Fruit fly (Drosophila melanogaster) whole organism, embryonic: ENCODE data around the gene CG14646.
A peak's percentile ranks its signal among the peaks of the same experiment; 100 is the strongest.

Source experiments
- CG11504 ChIP-seq: fragments of 200-800 bp; sonication (Bioruptor generic); optimal IDR thresholded peaks from 3 replicates; lab custom pipeline; 2019; ENCODE audit warnings: missing biosample characterization, mild to moderate bottlenecking, missing genetic modification characterization, moderate library complexity
- CG11560 ChIP-seq: fragments of 200-800 bp; sonication (Bioruptor generic); IDR thresholded peaks from 3 replicates; pipeline ENCODE4 v1.3.6; 2022; ENCODE audit warnings: missing biosample characterization, missing genetic modification characterization
- CG11695 ChIP-seq: fragments of 200-800 bp; sonication (Bioruptor generic); IDR thresholded peaks from 3 replicates; pipeline ENCODE4 v1.3.6; 2022; ENCODE audit warnings: missing biosample characterization, missing genetic modification characterization
- CG12744 ChIP-seq: fragments of 200-800 bp; sonication (Bioruptor generic); optimal IDR thresholded peaks from 2 replicates; lab custom pipeline; 2016; ENCODE audit warnings: missing biosample characterization, missing genetic modification characterization
- CG17328 ChIP-seq: fragments of 200-800 bp; sonication (Bioruptor generic); IDR thresholded peaks from 2 replicates; pipeline ENCODE4 v1.3.6; 2022; ENCODE audit warnings: missing biosample characterization, missing genetic modification characterization
- CG17612 ChIP-seq: fragments of 200-800 bp; sonication (Bioruptor generic); IDR thresholded peaks from 2 replicates; pipeline ENCODE4 v1.3.6; 2022; ENCODE audit warnings: missing biosample characterization, missing genetic modification characterization
- CG2116 ChIP-seq: fragments of 200-800 bp; sonication (Bioruptor generic); optimal IDR thresholded peaks from 3 replicates; lab custom pipeline; 2018; ENCODE audit warnings: missing biosample characterization, mild to moderate bottlenecking, missing genetic modification characterization
- CG2889 ChIP-seq: fragments of 200-800 bp; sonication (Bioruptor generic); IDR thresholded peaks from 3 replicates; pipeline ENCODE4 v1.3.6; 2022; ENCODE audit warnings: missing biosample characterization, missing genetic modification characterization
- CG31388 ChIP-seq: fragments of 200-800 bp; sonication (Bioruptor generic); optimal IDR thresholded peaks from 2 replicates; lab custom pipeline; 2016; ENCODE audit warnings: missing biosample characterization, missing genetic modification characterization
- CG3847 ChIP-seq: fragments of 200-800 bp; sonication (Bioruptor generic); IDR thresholded peaks from 2 replicates; pipeline ENCODE4 v1.3.6; 2022; ENCODE audit warnings: missing biosample characterization, missing genetic modification characterization
- CG4424 ChIP-seq: fragments of 200-800 bp; sonication (Bioruptor generic); optimal IDR thresholded peaks from 3 replicates; lab custom pipeline; 2016; ENCODE audit warnings: missing biosample characterization, missing genetic modification characterization
- CG5180 ChIP-seq: fragments of 200-800 bp; sonication (Bioruptor generic); optimal IDR thresholded peaks from 3 replicates; lab custom pipeline; 2017; ENCODE audit warnings: missing biosample characterization, missing genetic modification characterization, mild to moderate bottlenecking, moderate library complexity, missing genetic modification reagents
- CG7745 ChIP-seq: fragments of 200-800 bp; sonication (Bioruptor generic); optimal IDR thresholded peaks from 2 replicates; lab custom pipeline; 2018; ENCODE audit warnings: missing biosample characterization, mild to moderate bottlenecking, missing genetic modification characterization, moderate library complexity
- CG8359 ChIP-seq: fragments of 200-800 bp; sonication (Bioruptor generic); optimal IDR thresholded peaks from 2 replicates; lab custom pipeline; 2017; ENCODE audit warnings: missing biosample characterization, mild to moderate bottlenecking, missing genetic modification characterization, borderline replicate concordance
- CG9437 ChIP-seq: fragments of 200-800 bp; sonication (Bioruptor generic); optimal IDR thresholded peaks from 2 replicates; lab custom pipeline; 2018; ENCODE audit warnings: missing biosample characterization, mild to moderate bottlenecking, missing genetic modification characterization
- Camta ChIP-seq: fragments of 200-800 bp; sonication (Bioruptor generic); optimal IDR thresholded peaks from 2 replicates; lab custom pipeline; 2016; ENCODE audit warnings: missing biosample characterization, missing genetic modification characterization
- Fer3 ChIP-seq: fragments of 200-800 bp; sonication (Bioruptor generic); optimal IDR thresholded peaks from 2 replicates; lab custom pipeline; 2018; ENCODE audit warnings: missing biosample characterization, mild to moderate bottlenecking, missing genetic modification characterization, moderate library complexity
- HmgZ ChIP-seq: fragments of 200-800 bp; sonication (Bioruptor generic); optimal IDR thresholded peaks from 2 replicates; lab custom pipeline; 2018; ENCODE audit warnings: missing biosample characterization, mild to moderate bottlenecking, missing genetic modification characterization
- Hr3 ChIP-seq: fragments of 200-800 bp; sonication (Bioruptor generic); optimal IDR thresholded peaks from 3 replicates; lab custom pipeline; 2016; ENCODE audit warnings: missing biosample characterization, missing genetic modification characterization
- Hr39 ChIP-seq: fragments of >200 bp; optimal IDR thresholded peaks from 2 replicates; lab custom pipeline; 2017
- Lpt ChIP-seq: fragments of >200 bp; optimal IDR thresholded peaks from 2 replicates; lab custom pipeline; 2018; ENCODE audit warnings: missing biosample characterization, missing genetic modification characterization
- MBD-R2 ChIP-seq: fragments of 200-800 bp; sonication (Bioruptor generic); IDR thresholded peaks from 2 replicates; pipeline ENCODE4 v1.3.6; 2022; ENCODE audit warnings: missing biosample characterization, missing genetic modification characterization
- Nf-YC ChIP-seq: fragments of 200-800 bp; optimal IDR thresholded peaks from 3 replicates; lab custom pipeline; 2019; ENCODE audit warnings: missing biosample characterization, mild to moderate bottlenecking, missing genetic modification characterization, moderate library complexity
- Pdp1 ChIP-seq, 2 experiments: fragments of 200-800 bp; sonication (Bioruptor generic); optimal IDR thresholded peaks; 3 replicates each; lab custom pipeline; 2016; ENCODE audit warnings: missing biosample characterization in 2 of 2, missing genetic modification characterization in 2 of 2, mild to moderate bottlenecking in 1 of 2, moderate library complexity in 1 of 2
- Sox102F ChIP-seq: fragments of 200-800 bp; sonication (Bioruptor generic); optimal IDR thresholded peaks from 2 replicates; lab custom pipeline; 2018; ENCODE audit warnings: missing biosample characterization, mild to moderate bottlenecking, missing genetic modification characterization, moderate library complexity
- Ssrp ChIP-seq: fragments of 200-800 bp; sonication (Bioruptor generic); optimal IDR thresholded peaks from 2 replicates; lab custom pipeline; 2018; ENCODE audit warnings: missing biosample characterization, mild to moderate bottlenecking, missing genetic modification characterization, moderate library complexity
- Tbp ChIP-seq: fragments of >200 bp; optimal IDR thresholded peaks from 2 replicates; lab custom pipeline; 2018; ENCODE audit warnings: missing biosample characterization, missing genetic modification characterization
- ara ChIP-seq: fragments of 200-800 bp; sonication (Bioruptor generic); IDR thresholded peaks from 2 replicates; pipeline ENCODE4 v1.3.6; 2022; ENCODE audit warnings: missing biosample characterization, missing genetic modification characterization
- ci ChIP-seq: fragments of 200-800 bp; sonication (Bioruptor generic); IDR thresholded peaks from 3 replicates; pipeline ENCODE4 v1.3.6; 2022; ENCODE audit warnings: missing biosample characterization, missing genetic modification characterization
- danr ChIP-seq: fragments of 200-800 bp; sonication (Bioruptor generic); IDR thresholded peaks from 2 replicates; pipeline ENCODE4 v1.3.6; 2022; ENCODE audit warnings: missing biosample characterization, missing genetic modification characterization
- dpn ChIP-seq, 2 experiments: fragments of 200-800 bp; sonication (Bioruptor generic); optimal IDR thresholded peaks; 3 replicates each; lab custom pipeline; 2016; ENCODE audit warnings: missing biosample characterization in 2 of 2, missing genetic modification characterization in 2 of 2
- dysf ChIP-seq: fragments of 200-800 bp; sonication (Bioruptor generic); IDR thresholded peaks from 3 replicates; pipeline ENCODE4 v1.3.6; 2022; ENCODE audit warnings: missing biosample characterization, missing genetic modification characterization
- en ChIP-seq: fragments of 200-800 bp; sonication (Bioruptor generic); optimal IDR thresholded peaks from 2 replicates; lab custom pipeline; 2016; ENCODE audit warnings: missing biosample characterization, missing genetic modification characterization
- fd102C ChIP-seq: fragments of 200-800 bp; sonication (Bioruptor generic); optimal IDR thresholded peaks from 2 replicates; lab custom pipeline; 2018; ENCODE audit warnings: missing biosample characterization, mild to moderate bottlenecking, missing genetic modification characterization, moderate library complexity
- gt ChIP-seq: fragments of 200-800 bp; sonication (Bioruptor generic); IDR thresholded peaks from 2 replicates; pipeline ENCODE4 v1.3.6; 2022; ENCODE audit warnings: missing biosample characterization, missing genetic modification characterization
- h ChIP-seq: fragments of >200 bp; optimal IDR thresholded peaks from 2 replicates; lab custom pipeline; 2017
- hth ChIP-seq: fragments of >200 bp; optimal IDR thresholded peaks from 2 replicates; lab custom pipeline; 2017; ENCODE audit warnings: inconsistent platforms
- ind ChIP-seq: fragments of 200-800 bp; sonication (Bioruptor generic); optimal IDR thresholded peaks from 3 replicates; lab custom pipeline; 2016; ENCODE audit warnings: missing biosample characterization, missing genetic modification characterization
- kni ChIP-seq: fragments of 200-800 bp; sonication (Bioruptor generic); optimal IDR thresholded peaks from 3 replicates; lab custom pipeline; 2017; ENCODE audit warnings: mild to moderate bottlenecking, missing biosample characterization, missing genetic modification reagents, missing genetic modification characterization
- lbe ChIP-seq: fragments of 200-800 bp; sonication (Bioruptor generic); optimal IDR thresholded peaks from 2 replicates; lab custom pipeline; 2016; ENCODE audit warnings: missing biosample characterization, mild to moderate bottlenecking, missing genetic modification characterization
- ro ChIP-seq: fragments of 200-800 bp; sonication (Bioruptor generic); IDR thresholded peaks from 2 replicates; pipeline ENCODE4 v1.3.6; 2022; ENCODE audit warnings: missing biosample characterization, missing genetic modification characterization
- seq ChIP-seq: fragments of 200-800 bp; sonication (Bioruptor generic); IDR thresholded peaks from 2 replicates; pipeline ENCODE4 v1.3.6; 2022; ENCODE audit warnings: missing biosample characterization, missing genetic modification characterization
- slp2 ChIP-seq: fragments of 200-800 bp; sonication (Bioruptor generic); optimal IDR thresholded peaks from 2 replicates; lab custom pipeline; 2016; ENCODE audit warnings: missing biosample characterization, missing genetic modification characterization
- sr ChIP-seq: fragments of 200-800 bp; sonication (Bioruptor generic); IDR thresholded peaks from 3 replicates; pipeline ENCODE4 v1.3.6; 2022; ENCODE audit warnings: missing biosample characterization, missing genetic modification characterization
- tap ChIP-seq: fragments of 200-800 bp; optimal IDR thresholded peaks from 3 replicates; lab custom pipeline; 2019; ENCODE audit warnings: missing biosample characterization, mild to moderate bottlenecking, missing genetic modification characterization, moderate library complexity
- tio ChIP-seq: fragments of 200-800 bp; sonication (Bioruptor generic); optimal IDR thresholded peaks from 2 replicates; lab custom pipeline; 2017; ENCODE audit warnings: missing biosample characterization, missing genetic modification characterization, inconsistent platforms
- toy ChIP-seq: fragments of 200-800 bp; sonication (Bioruptor generic); IDR thresholded peaks from 2 replicates; pipeline ENCODE4 v1.3.6; 2022; ENCODE audit warnings: missing biosample characterization, missing genetic modification characterization
- twi ChIP-seq: fragments of 200-800 bp; optimal IDR thresholded peaks from 2 replicates; lab custom pipeline; 2019; ENCODE audit warnings: missing biosample characterization, mild to moderate bottlenecking, missing genetic modification characterization, moderate library complexity
- unc-4 ChIP-seq: fragments of 200-800 bp; sonication (Bioruptor generic); IDR thresholded peaks from 2 replicates; pipeline ENCODE4 v1.3.6; 2022; ENCODE audit warnings: missing biosample characterization, missing genetic modification characterization; ENCODE audit not compliant: partially characterized antibody
- zen2 ChIP-seq: fragments of 200-800 bp; sonication (Bioruptor generic); IDR thresholded peaks from 3 replicates; pipeline ENCODE4 v1.3.6; 2022; ENCODE audit warnings: missing biosample characterization, missing genetic modification characterization; ENCODE audit not compliant: partially characterized antibody

CG14646 gene

DNA sequence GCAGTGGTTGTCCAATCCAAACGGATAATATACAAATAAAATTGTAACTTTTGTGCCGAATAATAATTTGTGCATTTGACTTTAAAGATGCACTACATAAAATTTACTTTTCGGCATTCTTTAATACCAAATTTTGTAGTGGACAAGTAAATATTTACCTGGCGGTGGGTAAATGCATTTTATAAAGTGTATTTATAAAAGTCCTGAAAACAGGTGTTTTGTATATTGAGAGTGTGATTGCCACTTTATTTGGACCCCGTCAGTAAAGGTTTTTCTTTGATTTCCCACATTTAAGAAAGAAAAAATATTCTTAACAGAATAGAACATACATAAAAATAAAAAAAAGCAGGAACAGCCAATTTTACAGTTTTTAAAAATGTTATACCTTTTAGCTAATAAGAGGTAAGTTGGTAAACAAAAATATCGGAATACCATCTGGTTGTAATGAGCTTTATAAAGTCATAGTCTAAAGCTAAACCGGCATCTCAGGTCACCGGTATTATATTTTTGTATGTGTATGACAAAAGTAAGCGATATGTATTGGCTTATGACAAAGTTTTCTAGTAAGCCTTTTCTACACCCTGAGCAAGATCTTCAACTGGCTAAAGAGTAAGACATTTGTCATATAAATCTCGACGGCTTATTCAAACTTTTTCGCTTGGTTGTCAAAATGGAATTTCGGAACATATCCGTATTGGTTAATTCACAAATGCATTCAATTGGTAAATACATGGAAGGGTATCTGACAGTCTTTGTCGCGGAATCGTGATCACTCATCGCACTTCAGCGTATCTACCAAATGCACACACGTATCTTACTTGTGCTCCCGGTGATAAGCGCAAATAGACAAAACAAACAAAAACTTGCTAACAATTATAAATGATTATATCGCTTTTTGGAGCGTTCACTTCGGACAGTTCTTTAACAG, 4.8 kb downstream of the CG14646 start (continued):
- TF ChIP-seq CG11695 (GFP tag; lab: Robert Waterston, UW) = peak; percentile 91
- peak; percentile 92 for TF ChIP-seq HmgZ
- TF ChIP-seq CG2116 (GFP tag; lab: Kevin White, UChicago) = peak; percentile 34
- TF ChIP-seq CG8359 (GFP tag; lab: Kevin White, UChicago) = peak; percentile 65
- peak; percentile 73 for TF ChIP-seq en (GFP tag; lab: Kevin White, UChicago)
- TF ChIP-seq CG17612 (GFP tag; lab: Robert Waterston, UW) = peak; percentile 48; the same call in 1 of the 2 replicates
- TF ChIP-seq CG7745 = no peak
- TF ChIP-seq MBD-R2 (GFP tag; lab: Robert Waterston, UW) = peak; percentile 57; the same call in 1 of the 2 replicates
- no peak for TF ChIP-seq zen2 (GFP tag; lab: Robert Waterston, UW)
- peak; percentile 76 for TF ChIP-seq Ssrp (tag; lab: Kevin White, UChicago)
- TF ChIP-seq lbe (GFP tag; lab: Kevin White, UChicago) = peak; percentile 91
- no peak for TF ChIP-seq Lpt
- TF ChIP-seq CG12744 (GFP tag; lab: Kevin White, UChicago) = peak; percentile 78
- peak; percentile 70 for TF ChIP-seq CG3847 (GFP tag; lab: Robert Waterston, UW)
- peak; percentile 64 for TF ChIP-seq Nf-YC (tag; lab: Kevin White, UChicago)
- no peak for TF ChIP-seq fd102C
- TF ChIP-seq CG2889 = peak; percentile 77; the same call in 2 of the 3 replicates
- peak; percentile 79 for TF ChIP-seq Camta (GFP tag; lab: Kevin White, UChicago)
- TF ChIP-seq Tbp (GFP tag; lab: Kevin White, UChicago) = no peak
- peak; percentile 77 for TF ChIP-seq CG4424
- TF ChIP-seq hth (lab: Kevin White, UChicago) = no peak
- TF ChIP-seq kni = peak; percentile 8
- TF ChIP-seq Sox102F (GFP tag; lab: Kevin White, UChicago) = peak; percentile 93
- peak; percentile 63 for TF ChIP-seq tio (GFP tag; lab: Kevin White, UChicago)
- TF ChIP-seq CG31388 (GFP tag; lab: Kevin White, UChicago) = peak; percentile 74
- no peak for TF ChIP-seq unc-4 (GFP tag; lab: Robert Waterston, UW)
- TF ChIP-seq tap (tag; lab: Kevin White, UChicago) = peak; percentile 85
- no peak for TF ChIP-seq toy (GFP tag; lab: Robert Waterston, UW)
- peak; percentile 74 for TF ChIP-seq ro (GFP tag; lab: Robert Waterston, UW)
- TF ChIP-seq ind = peak; percentile 91
- peak; percentile 87 to 88 for TF ChIP-seq Pdp1 (GFP tag; optimal IDR thresholded peaks at IDR 0.05; lab: Kevin White, UChicago)
- peak; percentile 58; the same call in 1 of the 3 replicates for TF ChIP-seq CG11560 (tag; lab: Robert Waterston, UW)
- TF ChIP-seq danr (GFP tag; lab: Robert Waterston, UW) = peak; percentile 67
- TF ChIP-seq gt (GFP tag; lab: Robert Waterston, UW) = peak; percentile 70
- peak; percentile 76 for TF ChIP-seq Hr3
- TF ChIP-seq ara (GFP tag; lab: Robert Waterston, UW) = peak; percentile 76; the same call in 1 of the 2 replicates
- peak; percentile 86 to 91 for TF ChIP-seq dpn (GFP tag; optimal IDR thresholded peaks at IDR 0.05; lab: Kevin White, UChicago)
- TF ChIP-seq ci = peak; percentile 93
- TF ChIP-seq h (lab: Kevin White, UChicago) = no peak
- peak; percentile 58; the same call in 1 of the 3 replicates for TF ChIP-seq sr (GFP tag; lab: Robert Waterston, UW)
- TF ChIP-seq Fer3 = peak; percentile 88
- no peak for TF ChIP-seq Hr39 (lab: Kevin White, UChicago)
- TF ChIP-seq CG17328 = peak; percentile 84
- TF ChIP-seq CG9437 (GFP tag; lab: Kevin White, UChicago) = peak; percentile 75
- peak; percentile 92 for TF ChIP-seq CG11504 (tag; lab: Kevin White, UChicago)
- peak; percentile 57 for TF ChIP-seq twi (tag; lab: Kevin White, UChicago)
- TF ChIP-seq CG5180 (GFP tag; lab: Kevin White, UChicago) = peak; percentile 79
- peak; percentile 73 for TF ChIP-seq slp2
- peak; percentile 94 for TF ChIP-seq dysf
- peak; percentile 91 for TF ChIP-seq seq (GFP tag; lab: Robert Waterston, UW)
